Worm (Caenorhabditis elegans) whole organism, young adult: ENCODE data around the gene hoe-1.

Experiments
- B0035.1 ChIP-seq: sonication (generic microtip); optimal IDR thresholded peaks from 2 replicates; lab custom pipeline; 2016; ENCODE audit warnings: missing genetic modification characterization, mild to moderate bottlenecking, missing compliant biosample characterization, missing genotype, missing genetic modification reagents
- C06A6.2 ChIP-seq: fragments of 200-800 bp; sonication (Bioruptor generic); conservative IDR thresholded peaks from 2 replicates; pipeline ENCODE4 v1.3.6; 2022; ENCODE audit warnings: missing genetic modification characterization, missing compliant biosample characterization
- F10E7.11 ChIP-seq: sonication (generic microtip); optimal IDR thresholded peaks from 2 replicates; lab custom pipeline; 2017; ENCODE audit warnings: mild to moderate bottlenecking, missing genetic modification characterization, moderate library complexity, missing compliant biosample characterization
- F22D6.2 ChIP-seq: sonication (generic microtip); optimal IDR thresholded peaks from 2 replicates; lab custom pipeline; 2016; ENCODE audit warnings: mild to moderate bottlenecking, missing genetic modification characterization, missing compliant biosample characterization
- F39B2.1 ChIP-seq: fragments of 200-800 bp; sonication (Bioruptor generic); IDR thresholded peaks from 2 replicates; pipeline ENCODE4 v1.3.6; 2022; ENCODE audit warnings: missing genetic modification reagents, missing genetic modification characterization, missing compliant biosample characterization
- F49E8.2 ChIP-seq: sonication (generic microtip); optimal IDR thresholded peaks from 3 replicates; lab custom pipeline; 2017; ENCODE audit warnings: missing genetic modification characterization, mild to moderate bottlenecking, missing compliant biosample characterization, antibody characterized with exemption, moderate library complexity; ENCODE audit not compliant: insufficient read depth
- F57A8.1 ChIP-seq: fragments of 200-800 bp; sonication (Bioruptor generic); optimal IDR thresholded peaks from 2 replicates; lab custom pipeline; 2018; ENCODE audit warnings: mild to moderate bottlenecking, missing genetic modification characterization, moderate library complexity, missing compliant biosample characterization
- T07F8.4 ChIP-seq: sonication (generic microtip); optimal IDR thresholded peaks from 2 replicates; lab custom pipeline; 2016; ENCODE audit warnings: mild to moderate bottlenecking, missing genetic modification characterization, moderate library complexity, missing compliant biosample characterization
- Y56A3A.18 ChIP-seq: fragments of 200-800 bp; sonication (Bioruptor generic); IDR thresholded peaks from 2 replicates; pipeline ENCODE4 v1.3.6; 2022; ENCODE audit warnings: missing genetic modification reagents, missing genetic modification characterization, missing compliant biosample characterization
- Y95B8A.8 ChIP-seq: fragments of 200-800 bp; sonication (Bioruptor generic); IDR thresholded peaks from 2 replicates; pipeline ENCODE4 v1.3.6; 2022; ENCODE audit warnings: missing genetic modification reagents, missing genetic modification characterization, missing compliant biosample characterization
- aptf-2 ChIP-seq: fragments of 200-800 bp; sonication (Bioruptor generic); conservative IDR thresholded peaks from 2 replicates; pipeline ENCODE4 v1.3.6; 2022; ENCODE audit warnings: missing genetic modification reagents, missing genetic modification characterization, missing compliant biosample characterization
- bed-2 ChIP-seq: fragments of 200-800 bp; sonication (Bioruptor generic); IDR thresholded peaks from 2 replicates; pipeline ENCODE4 v1.3.6; 2022; ENCODE audit warnings: missing genetic modification reagents, missing genetic modification characterization, missing compliant biosample characterization
- ccch-3 ChIP-seq: fragments of 200-800 bp; sonication (Bioruptor generic); optimal IDR thresholded peaks from 2 replicates; lab custom pipeline; 2018; ENCODE audit warnings: mild to moderate bottlenecking, missing genetic modification characterization, missing compliant biosample characterization
- cebp-1 ChIP-seq, 2 experiments: fragments of 200-800 bp in 1 of 2; sonication (Bioruptor generic) in 1 of 2; sonication (generic microtip) in 1 of 2; IDR thresholded peaks in 1 of 2; optimal IDR thresholded peaks in 1 of 2; 2 replicates each; pipeline versions ENCODE4 v1.3.6 to Lab custom; 2017 to 2022; ENCODE audit warnings: missing compliant biosample characterization in 2 of 2, missing genetic modification characterization in 2 of 2, mild to moderate bottlenecking in 1 of 2, missing genetic modification reagents in 1 of 2, moderate library complexity in 1 of 2
- ceh-100 ChIP-seq: fragments of 200-800 bp; sonication (Bioruptor generic); IDR thresholded peaks from 2 replicates; pipeline ENCODE4 v1.3.6; 2022; ENCODE audit warnings: missing genetic modification reagents, missing genetic modification characterization, missing compliant biosample characterization
- ceh-27 ChIP-seq: fragments of 200-800 bp; sonication (Bioruptor generic); optimal IDR thresholded peaks from 2 replicates; lab custom pipeline; 2018; ENCODE audit warnings: mild to moderate bottlenecking, missing genetic modification characterization, moderate library complexity, missing compliant biosample characterization
- ceh-79 ChIP-seq: sonication (generic microtip); optimal IDR thresholded peaks from 2 replicates; lab custom pipeline; 2017; ENCODE audit warnings: mild to moderate bottlenecking, missing genetic modification characterization, missing compliant biosample characterization
- ets-4 ChIP-seq: fragments of 200-800 bp; sonication (Bioruptor generic); optimal IDR thresholded peaks from 2 replicates; lab custom pipeline; 2018; ENCODE audit warnings: mild to moderate bottlenecking, missing genetic modification characterization, missing compliant biosample characterization
- hmg-1.2 ChIP-seq: fragments of 200-800 bp; sonication (Bioruptor generic); IDR thresholded peaks from 2 replicates; pipeline ENCODE4 v1.3.6; 2022; ENCODE audit warnings: missing genetic modification reagents, missing genetic modification characterization, missing compliant biosample characterization
- lin-26 ChIP-seq: fragments of 200-800 bp; sonication (Bioruptor generic); IDR thresholded peaks from 2 replicates; pipeline ENCODE4 v1.3.6; 2022; ENCODE audit warnings: missing genetic modification reagents, missing genetic modification characterization, missing compliant biosample characterization
- lin-35 ChIP-seq, 3 experiments: fragments of 150-350 bp in 2 of 3; sonication (generic microtip) in 1 of 3; optimal IDR thresholded peaks; 2 replicates each; lab custom pipeline; 2014 to 2018; ENCODE audit warnings: missing biosample characterization in 3 of 3, missing genetic modification characterization in 3 of 3, missing genetic modification reagents in 3 of 3
- lin-54 ChIP-seq: fragments of 200-800 bp; sonication (Bioruptor generic); optimal IDR thresholded peaks from 2 replicates; lab custom pipeline; 2018; ENCODE audit warnings: mild to moderate bottlenecking, missing genetic modification characterization, missing compliant biosample characterization
- madf-10 ChIP-seq: sonication (generic microtip); optimal IDR thresholded peaks from 2 replicates; lab custom pipeline; 2016; ENCODE audit warnings: mild to moderate bottlenecking, missing genetic modification characterization, missing compliant biosample characterization
- madf-6 ChIP-seq: fragments of 200-800 bp; sonication (Bioruptor generic); IDR thresholded peaks from 2 replicates; pipeline ENCODE4 v1.3.6; 2022; ENCODE audit warnings: missing genetic modification reagents, missing genetic modification characterization, missing compliant biosample characterization
- madf-8 ChIP-seq: fragments of 200-800 bp; sonication (Bioruptor generic); conservative IDR thresholded peaks from 2 replicates; pipeline ENCODE4 v1.3.6; 2022; ENCODE audit warnings: missing genetic modification reagents, missing genetic modification characterization, missing compliant biosample characterization
- mcd-1 ChIP-seq: fragments of 200-800 bp; sonication (Bioruptor generic); IDR thresholded peaks from 2 replicates; pipeline ENCODE4 v1.3.6; 2022; ENCODE audit warnings: missing genetic modification reagents, missing genetic modification characterization, missing compliant biosample characterization
- nhr-179 ChIP-seq: sonication (generic microtip); optimal IDR thresholded peaks from 2 replicates; lab custom pipeline; 2016; ENCODE audit warnings: mild to moderate bottlenecking, missing genetic modification characterization, missing compliant biosample characterization
- nhr-27 ChIP-seq: fragments of 200-800 bp; sonication (Bioruptor generic); optimal IDR thresholded peaks from 2 replicates; lab custom pipeline; 2018; ENCODE audit warnings: mild to moderate bottlenecking, missing genetic modification characterization, moderate library complexity, missing compliant biosample characterization
- nhr-80 ChIP-seq: sonication (generic microtip); optimal IDR thresholded peaks from 2 replicates; lab custom pipeline; 2016; ENCODE audit warnings: missing genetic modification characterization, missing compliant biosample characterization
- nhr-90 ChIP-seq: sonication (generic microtip); optimal IDR thresholded peaks from 2 replicates; lab custom pipeline; 2016; ENCODE audit warnings: missing genotype, mild to moderate bottlenecking, missing genetic modification characterization, missing compliant biosample characterization
- repo-1 ChIP-seq: sonication (generic microtip); optimal IDR thresholded peaks from 2 replicates; lab custom pipeline; 2017; ENCODE audit warnings: mild to moderate bottlenecking, missing genetic modification characterization, missing compliant biosample characterization
- sea-2 ChIP-seq: fragments of 200-800 bp; sonication (Bioruptor generic); IDR thresholded peaks from 2 replicates; pipeline ENCODE4 v1.3.6; 2022; ENCODE audit warnings: missing genetic modification characterization, missing compliant biosample characterization
- snpc-1.1 ChIP-seq: sonication (generic microtip); optimal IDR thresholded peaks from 2 replicates; lab custom pipeline; 2017; ENCODE audit warnings: missing genetic modification characterization, mild to moderate bottlenecking, missing compliant biosample characterization, antibody characterized with exemption, moderate library complexity, missing genotype, missing genetic modification reagents; ENCODE audit not compliant: insufficient read depth
- snpc-1.3 ChIP-seq: sonication (generic microtip); optimal IDR thresholded peaks from 2 replicates; lab custom pipeline; 2017; ENCODE audit warnings: missing genetic modification characterization, mild to moderate bottlenecking, missing compliant biosample characterization, antibody characterized with exemption, moderate library complexity, missing genotype, missing genetic modification reagents; ENCODE audit not compliant: insufficient read depth
- tbp1 ChIP-seq: fragments of 200-800 bp; sonication (Bioruptor generic); optimal IDR thresholded peaks from 2 replicates; lab custom pipeline; 2018; ENCODE audit warnings: mild to moderate bottlenecking, missing genetic modification characterization, missing compliant biosample characterization
- unc-62 ChIP-seq: fragments of 150-350 bp; optimal IDR thresholded peaks from 2 replicates; lab custom pipeline; 2014; ENCODE audit warnings: missing biosample characterization, missing genetic modification reagents, missing genetic modification characterization
- ztf-25 ChIP-seq: fragments of 200-800 bp; sonication (Bioruptor generic); IDR thresholded peaks from 2 replicates; pipeline ENCODE4 v1.3.6; 2022; ENCODE audit warnings: missing genetic modification reagents, missing genetic modification characterization, missing compliant biosample characterization

Gene hoe-1

DNA sequence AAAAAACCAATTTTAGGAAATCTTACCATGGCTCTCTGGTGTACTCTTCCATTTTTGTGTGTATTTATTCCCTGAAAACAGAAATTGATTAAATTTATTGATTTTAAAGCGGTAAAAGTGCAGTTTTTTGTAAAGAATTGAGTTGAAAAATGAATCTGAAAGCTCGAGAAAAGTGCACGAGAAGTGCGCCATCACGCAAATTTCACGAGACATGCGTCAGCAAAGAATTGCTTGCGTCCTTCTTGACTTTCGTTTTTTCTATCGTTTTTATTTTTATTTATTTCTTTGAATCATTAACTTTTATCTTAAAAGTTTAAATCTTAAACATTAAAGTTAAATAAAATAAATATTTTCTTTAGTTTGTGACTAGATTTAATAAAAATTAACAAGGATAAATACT lies 1.4 kb upstream of the hoe-1 start, which contains the start of gene timm-17B.1 (continued):
- no peak for TF ChIP-seq Y95B8A.8 (GFP tag; lab: Robert Waterston, UW)
- TF ChIP-seq cebp-1 (GFP tag; IDR thresholded peaks at IDR 0.05; lab: Robert Waterston, UW): no peak
- peak; percentile 62 for TF ChIP-seq cebp-1 (tag; optimal IDR thresholded peaks at IDR 0.05; lab: Kevin White, UChicago)
- TF ChIP-seq ceh-27 (GFP tag; lab: Kevin White, UChicago): no peak
- TF ChIP-seq Y56A3A.18 (GFP tag; lab: Robert Waterston, UW): peak; percentile 29; the same call in 1 of the 2 replicates
- no peak for TF ChIP-seq repo-1 (tag; lab: Kevin White, UChicago)
- peak; percentile 9 for TF ChIP-seq tbp1 (GFP tag; lab: Kevin White, UChicago)
- TF ChIP-seq nhr-27 (tag; lab: Kevin White, UChicago): no peak
- no peak for TF ChIP-seq unc-62 (GFP tag; lab: Kevin White, UChicago)
- TF ChIP-seq mcd-1 (GFP tag; lab: Robert Waterston, UW): peak; percentile 88
- TF ChIP-seq C06A6.2 (GFP tag; lab: Robert Waterston, UW): no peak
- peak; percentile 58 for TF ChIP-seq snpc-1.1 (tag; lab: Kevin White, UChicago)
- TF ChIP-seq F49E8.2 (tag; lab: Kevin White, UChicago): no peak
- TF ChIP-seq ceh-79 (tag; lab: Kevin White, UChicago): no peak
- TF ChIP-seq ets-4 (GFP tag; lab: Kevin White, UChicago): no peak
- peak; percentile 10; the same call in 1 of the 2 replicates for TF ChIP-seq madf-8 (GFP tag; lab: Robert Waterston, UW)
- TF ChIP-seq B0035.1 (tag; lab: Kevin White, UChicago): no peak
- no peak for TF ChIP-seq nhr-179 (tag; lab: Kevin White, UChicago)
- TF ChIP-seq lin-35 (GFP tag; optimal IDR thresholded peaks at IDR 0.05; lab: Kevin White, UChicago): peak in 1 of 3 experiments; percentile 66
- no peak for TF ChIP-seq nhr-90
- TF ChIP-seq aptf-2: no peak
- no peak for TF ChIP-seq ccch-3 (GFP tag; lab: Kevin White, UChicago)
- peak; percentile 67 for TF ChIP-seq lin-54 (GFP tag; lab: Kevin White, UChicago)
- no peak for TF ChIP-seq F57A8.1 (GFP tag; lab: Kevin White, UChicago)
- TF ChIP-seq sea-2 (GFP tag; lab: Robert Waterston, UW): no peak
- peak; percentile 39; the same call in 1 of the 2 replicates for TF ChIP-seq ceh-100 (GFP tag; lab: Robert Waterston, UW)
- TF ChIP-seq madf-10: no peak
- TF ChIP-seq bed-2 (GFP tag; lab: Robert Waterston, UW): no peak
- TF ChIP-seq hmg-1.2 (GFP tag; lab: Robert Waterston, UW): peak; percentile 41

DNA sequence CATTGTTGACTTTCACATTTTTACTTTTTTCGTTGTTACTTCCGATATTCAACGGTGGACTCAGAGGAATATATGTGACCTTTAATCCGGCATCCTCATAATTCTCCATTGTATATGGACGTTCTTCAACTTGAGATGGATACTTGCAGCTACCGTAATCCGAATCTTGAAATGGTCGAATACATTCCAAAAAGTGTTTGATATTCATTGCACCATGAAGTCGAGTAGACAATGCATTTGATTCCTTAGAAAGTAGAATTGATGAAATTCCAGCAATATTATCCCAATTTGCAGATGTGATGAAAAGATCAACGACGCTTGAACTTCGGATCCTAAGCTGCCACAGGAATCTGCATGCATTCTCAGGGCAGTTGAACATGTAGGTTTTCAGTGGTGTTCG lies 1.6 kb downstream of the hoe-1 start:
- no peak for TF ChIP-seq ztf-25
- no peak for TF ChIP-seq F39B2.1 (GFP tag; lab: Robert Waterston, UW)
- TF ChIP-seq aptf-2: no peak
- TF ChIP-seq snpc-1.3 (tag; lab: Kevin White, UChicago): no peak
- TF ChIP-seq ceh-79 (tag; lab: Kevin White, UChicago): no peak
- TF ChIP-seq F10E7.11: no peak
- no peak for TF ChIP-seq nhr-80 (tag; lab: Kevin White, UChicago)
- no peak for TF ChIP-seq T07F8.4
- no peak for TF ChIP-seq madf-6
- no peak for TF ChIP-seq lin-26
- no peak for TF ChIP-seq F22D6.2 (tag; lab: Kevin White, UChicago)
